Fruit fly (Drosophila melanogaster): ENCODE data around the gene numb.

numb gene

dm6 chr2L:9438227-9438626 lies 958 bp downstream of the numb start:
- TF ChIP-seq noc (tag; optimal IDR thresholded peaks at IDR 0.05), result no peak

dm6 chr2L:9440640-9441039 lies 3.4 kb downstream of the numb start, which contains the start of gene CG33723:
Gene CG33723, minus strand, starts transcription at chr2L:9440740.
- TF ChIP-seq noc (tag; optimal IDR thresholded peaks at IDR 0.05), result no peak

- no peak for TF ChIP-seq noc (tag; optimal IDR thresholded peaks at IDR 0.05)
Observed at dm6 chr2L:9442795-9443287, 5.6 kb downstream of the numb start.

- TF ChIP-seq noc (tag; optimal IDR thresholded peaks at IDR 0.05), result no peak
Observed at dm6 chr2L:9445753-9446152, 8.5 kb downstream of the numb start.

- TF ChIP-seq noc (tag; optimal IDR thresholded peaks at IDR 0.05), result no peak
Observed at dm6 chr2L:9446398-9446945, 9.2 kb downstream of the numb start.

dm6 chr2L:9447816-9448215 lies 10.5 kb downstream of the numb start:
- no peak for TF ChIP-seq noc (tag; optimal IDR thresholded peaks at IDR 0.05)

- TF ChIP-seq noc (tag; optimal IDR thresholded peaks at IDR 0.05), result no peak
Observed at dm6 chr2L:9448322-9449256, 11.3 kb downstream of the numb start.

dm6 chr2L:9449257-9449972 lies 12.1 kb downstream of the numb start:
- peak; percentile 99 for TF ChIP-seq noc (tag; optimal IDR thresholded peaks at IDR 0.05)

dm6 chr2L:9452959-9453358 lies 15.7 kb downstream of the numb start:
- TF ChIP-seq noc (tag; optimal IDR thresholded peaks at IDR 0.05), result no peak

- TF ChIP-seq noc (tag; optimal IDR thresholded peaks at IDR 0.05), result no peak
Observed at dm6 chr2L:9454369-9455054, 17.2 kb downstream of the numb start.

- no peak for TF ChIP-seq noc (tag; optimal IDR thresholded peaks at IDR 0.05)
Observed at dm6 chr2L:9455157-9455556, 17.9 kb downstream of the numb start.

- no peak for TF ChIP-seq noc (tag; optimal IDR thresholded peaks at IDR 0.05)
Observed at dm6 chr2L:9457456-9457855, 20.2 kb downstream of the numb start.

dm6 chr2L:9457865-9458264 lies 20.6 kb downstream of the numb start:
- no peak for TF ChIP-seq noc (tag; optimal IDR thresholded peaks at IDR 0.05)

- TF ChIP-seq noc (tag; optimal IDR thresholded peaks at IDR 0.05), result peak; percentile 32
Observed at dm6 chr2L:9459372-9460091, 22.3 kb downstream of the numb start.

- no peak for TF ChIP-seq noc (tag; optimal IDR thresholded peaks at IDR 0.05)
Observed at dm6 chr2L:9460092-9460473, 22.8 kb downstream of the numb start.
